Worm (Caenorhabditis elegans): ENCODE data around the gene F43D2.3.

The F43D2.3 gene

ce11 chrV:14614454-14614853 is 17.2 kb upstream of the F43D2.3 start:
- no peak for TF ChIP-seq K12H6.12 (tag; optimal IDR thresholded peaks at IDR 0.05)
- TF ChIP-seq F57A8.1 (GFP tag; optimal IDR thresholded peaks at IDR 0.05): no peak
- TF ChIP-seq F37B4.10 (GFP tag; IDR thresholded peaks at IDR 0.05): no peak
- no peak for TF ChIP-seq unc-130 (GFP tag; optimal IDR thresholded peaks at IDR 0.05)
- no peak for TF ChIP-seq sdz-38 (tag; optimal IDR thresholded peaks at IDR 0.05)
- no peak for TF ChIP-seq cebp-2 (GFP tag; IDR thresholded peaks at IDR 0.05)
- TF ChIP-seq dpl-1 (GFP tag; optimal IDR thresholded peaks at IDR 0.05): no peak

ce11 chrV:14615671-14616070 is 16.0 kb upstream of the F43D2.3 start:
- no peak for TF ChIP-seq Y95B8A.8 (GFP tag; IDR thresholded peaks at IDR 0.05)
- no peak for TF ChIP-seq somi-1 (GFP tag; optimal IDR thresholded peaks at IDR 0.05)
- TF ChIP-seq madf-6 (GFP tag; IDR thresholded peaks at IDR 0.05): peak; percentile 52; the same call in 1 of the 2 replicates
- peak; percentile 53 for TF ChIP-seq efl-1 (GFP tag; optimal IDR thresholded peaks at IDR 0.05)
- no peak for TF ChIP-seq dpl-1 (GFP tag; optimal IDR thresholded peaks at IDR 0.05)
- TF ChIP-seq mxl-1 (tag; optimal IDR thresholded peaks at IDR 0.05): no peak

- TF ChIP-seq madf-3 (GFP tag; IDR thresholded peaks at IDR 0.05) (0 out of 2 replicates have a peak, but pooled peaks have one; percentile 32), egl-44 (GFP tag; IDR thresholded peaks at IDR 0.05) (no peak), ztf-28 (GFP tag; IDR thresholded peaks at IDR 0.05) (0 out of 2 replicates have a peak, but pooled peaks have one; percentile 13), F37B4.10 (GFP tag; IDR thresholded peaks at IDR 0.05) (no peak), snpc-1.1 (tag; optimal IDR thresholded peaks at IDR 0.05; ENCODE audit: insufficient read depth) (no peak), akir-1 (GFP tag; optimal IDR thresholded peaks at IDR 0.05) (no peak)
Observed at ce11 chrV:14617711-14618110, 14.0 kb upstream of the F43D2.3 start.

ce11 chrV:14620311-14620710 is 11.4 kb upstream of the F43D2.3 start:
- TF ChIP-seq tbx-9 (tag; optimal IDR thresholded peaks at IDR 0.05; ENCODE audit: borderline replicate concordance) (no peak), athp-1 (tag; optimal IDR thresholded peaks at IDR 0.05) (no peak), pha-4 (tag; optimal IDR thresholded peaks at IDR 0.05) (no peak), xnd-1 (tag; optimal IDR thresholded peaks at IDR 0.05) (no peak), lsl-1 (GFP tag; optimal IDR thresholded peaks at IDR 0.05) (no peak), snpc-1.3 (tag; optimal IDR thresholded peaks at IDR 0.05; ENCODE audit: insufficient read depth) (no peak), nfya-1 (tag; optimal IDR thresholded peaks at IDR 0.05; ENCODE audit: borderline replicate concordance, insufficient read depth) (no peak), attf-3 (GFP tag; conservative IDR thresholded peaks at IDR 0.05) (no peak), let-526 (GFP tag; IDR thresholded peaks at IDR 0.05) (no peak), rcor-1 (GFP tag; IDR thresholded peaks at IDR 0.05) (no peak), dpff-1 (tag; optimal IDR thresholded peaks at IDR 0.05) (no peak)

- TF ChIP-seq let-607 (tag; optimal IDR thresholded peaks at IDR 0.05): no peak
- no peak for TF ChIP-seq D2030.7 (GFP tag; IDR thresholded peaks at IDR 0.05)
- TF ChIP-seq ceh-58 (GFP tag; IDR thresholded peaks at IDR 0.05): no peak
- no peak for TF ChIP-seq F33H1.4 (GFP tag; IDR thresholded peaks at IDR 0.05)
- TF ChIP-seq pha-4 (tag; optimal IDR thresholded peaks at IDR 0.05): no peak
- no peak for TF ChIP-seq ZK185.1 (tag; optimal IDR thresholded peaks at IDR 0.05; ENCODE audit: poor library complexity, severe bottlenecking)
- TF ChIP-seq xnd-1 (tag; optimal IDR thresholded peaks at IDR 0.05): no peak
- no peak for TF ChIP-seq egrh-3 (GFP tag; IDR thresholded peaks at IDR 0.05)
- TF ChIP-seq mxl-1 (tag; optimal IDR thresholded peaks at IDR 0.05): no peak
- no peak for TF ChIP-seq let-526 (GFP tag; IDR thresholded peaks at IDR 0.05)
- no peak for TF ChIP-seq F37B4.10 (GFP tag; IDR thresholded peaks at IDR 0.05)
- no peak for TF ChIP-seq dpl-1 (GFP tag; optimal IDR thresholded peaks at IDR 0.05)
- no peak for TF ChIP-seq F23B12.7 (tag; optimal IDR thresholded peaks at IDR 0.05; ENCODE audit: insufficient read depth)
- no peak for TF ChIP-seq chd-7 (tag; optimal IDR thresholded peaks at IDR 0.05)
- no peak for TF ChIP-seq repo-1 (tag; optimal IDR thresholded peaks at IDR 0.05)
Observed at ce11 chrV:14620835-14621234, 10.9 kb upstream of the F43D2.3 start, which contains the start of gene hot-1. Gene hot-1 (plus strand): TSS chrV:14621135.
